Fruit fly (Drosophila melanogaster): Measurements from ENCODE around the gene CG3862.

DNA sequence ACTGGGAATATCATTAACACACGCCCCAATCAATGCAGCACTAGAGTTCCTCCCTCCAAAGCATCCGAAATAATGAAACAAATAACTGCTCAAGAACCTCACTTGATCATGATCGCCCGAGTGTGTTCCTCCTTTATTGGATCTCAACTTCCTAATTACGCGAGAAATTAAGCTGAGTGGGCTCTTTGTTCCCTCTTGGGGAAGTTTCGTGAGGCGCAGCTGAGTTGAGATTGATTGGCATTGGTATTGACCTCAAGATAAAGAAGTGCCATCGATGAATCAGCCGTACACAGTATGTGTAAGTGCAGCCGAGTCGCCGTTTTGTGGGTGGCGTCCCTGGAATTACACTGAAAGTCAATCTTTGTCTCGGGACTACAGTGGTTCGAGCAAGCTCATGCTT lies 17.2 kb upstream of the CG3862 start:
- TF ChIP-seq CG11294 (GFP tag; IDR thresholded peaks at IDR 0.05) = no peak
- TF ChIP-seq CG11902 (GFP tag; optimal IDR thresholded peaks at IDR 0.05) = no peak

Measured in whole organism, prepupa.